Fruit fly (Drosophila melanogaster): ENCODE measurements around the gene CG11035.

Gene CG11035

dm6 chr3R:8013121-8014009, 19.4 kb downstream of the CG11035 start, which contains the start of the genes CG10435 and Pbp95 (continued):
- TF ChIP-seq Vsx1 (GFP tag; optimal IDR thresholded peaks at IDR 0.05) (no peak), chinmo (GFP tag; IDR thresholded peaks at IDR 0.05; ENCODE audit: partially characterized antibody) (0 out of 4 replicates have a peak, but pooled peaks have one; percentile 48), CG7963 (GFP tag; IDR thresholded peaks at IDR 0.05; ENCODE audit: partially characterized antibody) (0 out of 3 replicates have a peak, but pooled peaks have one; percentile 26), CG17385 (GFP tag; optimal IDR thresholded peaks at IDR 0.05) (no peak), kah (GFP tag; optimal IDR thresholded peaks at IDR 0.05) (no peak), nerfin-2 (GFP tag; IDR thresholded peaks at IDR 0.05; ENCODE audit: partially characterized antibody) (0 out of 2 replicates have a peak, but pooled peaks have one; percentile 32), sna (GFP tag; IDR thresholded peaks at IDR 0.05; ENCODE audit: partially characterized antibody) (peak; percentile 57), Camta (GFP tag; optimal IDR thresholded peaks at IDR 0.05) (peak; percentile 52), pzg (GFP tag; optimal IDR thresholded peaks at IDR 0.05) (peak; percentile 62), bab2 (GFP tag; optimal IDR thresholded peaks at IDR 0.05) (peak; percentile 63), Hand (GFP tag; optimal IDR thresholded peaks at IDR 0.05) (no peak), CG1792 (GFP tag; optimal IDR thresholded peaks at IDR 0.05) (no peak), CG11456 (GFP tag; IDR thresholded peaks at IDR 0.05) (peak; percentile 66), CG31224 (GFP tag; IDR thresholded peaks at IDR 0.05) (peak; percentile 38; the same call in 1 of the 2 replicates), chn (GFP tag; optimal IDR thresholded peaks at IDR 0.05) (peak; percentile 40), CG12744 (GFP tag; optimal IDR thresholded peaks at IDR 0.05) (no peak), ssp (GFP tag; IDR thresholded peaks at IDR 0.05) (no peak), Sox100B (GFP tag; optimal IDR thresholded peaks at IDR 0.05) (no peak), ewg (GFP tag; optimal IDR thresholded peaks at IDR 0.05) (no peak), luna (GFP tag; optimal IDR thresholded peaks at IDR 0.05) (no peak), CG13424 (tag; optimal IDR thresholded peaks at IDR 0.05) (peak; percentile 25), sr (GFP tag; IDR thresholded peaks at IDR 0.05) (0 out of 3 replicates have a peak, but pooled peaks have one; percentile 19), Doc3 (GFP tag; IDR thresholded peaks at IDR 0.05; ENCODE audit: partially characterized antibody) (peak; percentile 66), eyg (GFP tag; optimal IDR thresholded peaks at IDR 0.05) (no peak), hkb (optimal IDR thresholded peaks at IDR 0.05) (no peak), hkb (GFP tag; IDR thresholded peaks at IDR 0.05) (no peak), CG10274 (GFP tag; optimal IDR thresholded peaks at IDR 0.05) (peak; percentile 34), CG15696 (tag; optimal IDR thresholded peaks at IDR 0.05) (no peak), amos (GFP tag; IDR thresholded peaks at IDR 0.05; ENCODE audit: partially characterized antibody) (peak; percentile 76), CG9876 (GFP tag; optimal IDR thresholded peaks at IDR 0.05) (no peak), NC2β (GFP tag; optimal IDR thresholded peaks at IDR 0.05) (peak; percentile 45), zen (tag; optimal IDR thresholded peaks at IDR 0.05) (no peak), Atf3 (GFP tag; optimal IDR thresholded peaks at IDR 0.05) (peak; percentile 28), tx (GFP tag; optimal IDR thresholded peaks at IDR 0.05) (peak; percentile 32), CG14441 (GFP tag; IDR thresholded peaks at IDR 0.05) (peak; percentile 47), cwo (GFP tag; optimal IDR thresholded peaks at IDR 0.05) (no peak), CG14710 (tag; optimal IDR thresholded peaks at IDR 0.05) (peak; percentile 48), wdn (GFP tag; IDR thresholded peaks at IDR 0.05) (no peak), CG18476 (GFP tag; optimal IDR thresholded peaks at IDR 0.05) (peak; percentile 39), so (GFP tag; IDR thresholded peaks at IDR 0.05) (no peak), Nf-YC (tag; optimal IDR thresholded peaks at IDR 0.05) (peak; percentile 83), CG10147 (GFP tag; optimal IDR thresholded peaks at IDR 0.05) (no peak), Rfx (GFP tag; IDR thresholded peaks at IDR 0.05) (peak; percentile 81), mam (GFP tag; optimal IDR thresholded peaks at IDR 0.05) (peak; percentile 82), Optix (GFP tag; IDR thresholded peaks at IDR 0.05) (peak; percentile 5; the same call in 1 of the 3 replicates), CG1603 (tag; optimal IDR thresholded peaks at IDR 0.05) (no peak), vvl (GFP tag; IDR thresholded peaks at IDR 0.05) (peak; percentile 82), Deaf1 (tag; optimal IDR thresholded peaks at IDR 0.05) (no peak)
